Fruit fly (Drosophila melanogaster) whole organism, wandering third instar larva: ENCODE data around the gene raw.

ENCODE experiments used
- HLH106 ChIP-seq: fragments of 200-800 bp; optimal IDR thresholded peaks from 3 replicates; lab custom pipeline; 2019; ENCODE audit warnings: missing biosample characterization, mild to moderate bottlenecking, missing genetic modification characterization, moderate library complexity
- Hnf4 ChIP-seq: fragments of 200-800 bp; sonication (Bioruptor generic); optimal IDR thresholded peaks from 2 replicates; lab custom pipeline; 2016; ENCODE audit warnings: missing biosample characterization, mild to moderate bottlenecking, missing genetic modification characterization
- Hr78 ChIP-seq: fragments of >200 bp; optimal IDR thresholded peaks from 2 replicates; lab custom pipeline; 2017; ENCODE audit warnings: missing biosample characterization, missing genetic modification characterization
- Hr83 ChIP-seq: fragments of 200-300 bp; sonication (Bioruptor generic); optimal IDR thresholded peaks from 2 replicates; lab custom pipeline; 2016; ENCODE audit warnings: missing biosample characterization, mild to moderate bottlenecking, missing genetic modification characterization, moderate library complexity; ENCODE audit not compliant: poor library complexity, severe bottlenecking
- Myc ChIP-seq: fragments of >200 bp; optimal IDR thresholded peaks from 2 replicates; lab custom pipeline; 2017
- OdsH ChIP-seq: fragments of 200-800 bp; sonication (Bioruptor generic); optimal IDR thresholded peaks from 2 replicates; lab custom pipeline; 2016; ENCODE audit warnings: missing biosample characterization, mild to moderate bottlenecking, missing genetic modification characterization
- Rel ChIP-seq, 2 experiments: fragments of 200-800 bp; sonication (Bioruptor generic) in 1 of 2; optimal IDR thresholded peaks; 2 replicates in 1 of 2; 3 replicates in 1 of 2; lab custom pipeline; 2016 to 2019; ENCODE audit warnings: mild to moderate bottlenecking in 2 of 2, missing biosample characterization in 2 of 2, missing genetic modification characterization in 2 of 2, moderate library complexity in 1 of 2
- Vsx2 ChIP-seq: fragments of 200-300, 225-300 bp; sonication (Bioruptor generic); optimal IDR thresholded peaks from 2 replicates; lab custom pipeline; 2018; ENCODE audit warnings: missing biosample characterization, missing genetic modification characterization; ENCODE audit not compliant: partially characterized antibody
- foxo ChIP-seq, 2 experiments: fragments of 200-800 bp; sonication (Bioruptor generic); optimal IDR thresholded peaks; 2 replicates in 1 of 2; 3 replicates in 1 of 2; lab custom pipeline; 2016 to 2017; ENCODE audit warnings: missing biosample characterization in 2 of 2, missing genetic modification characterization in 2 of 2
- lola ChIP-seq: fragments of >200 bp; optimal IDR thresholded peaks from 2 replicates; lab custom pipeline; 2017; ENCODE audit warnings: missing biosample characterization, missing genetic modification characterization
- usp ChIP-seq: fragments of >200 bp; optimal IDR thresholded peaks from 2 replicates; lab custom pipeline; 2017; ENCODE audit warnings: missing biosample characterization, missing genetic modification characterization

DNA sequence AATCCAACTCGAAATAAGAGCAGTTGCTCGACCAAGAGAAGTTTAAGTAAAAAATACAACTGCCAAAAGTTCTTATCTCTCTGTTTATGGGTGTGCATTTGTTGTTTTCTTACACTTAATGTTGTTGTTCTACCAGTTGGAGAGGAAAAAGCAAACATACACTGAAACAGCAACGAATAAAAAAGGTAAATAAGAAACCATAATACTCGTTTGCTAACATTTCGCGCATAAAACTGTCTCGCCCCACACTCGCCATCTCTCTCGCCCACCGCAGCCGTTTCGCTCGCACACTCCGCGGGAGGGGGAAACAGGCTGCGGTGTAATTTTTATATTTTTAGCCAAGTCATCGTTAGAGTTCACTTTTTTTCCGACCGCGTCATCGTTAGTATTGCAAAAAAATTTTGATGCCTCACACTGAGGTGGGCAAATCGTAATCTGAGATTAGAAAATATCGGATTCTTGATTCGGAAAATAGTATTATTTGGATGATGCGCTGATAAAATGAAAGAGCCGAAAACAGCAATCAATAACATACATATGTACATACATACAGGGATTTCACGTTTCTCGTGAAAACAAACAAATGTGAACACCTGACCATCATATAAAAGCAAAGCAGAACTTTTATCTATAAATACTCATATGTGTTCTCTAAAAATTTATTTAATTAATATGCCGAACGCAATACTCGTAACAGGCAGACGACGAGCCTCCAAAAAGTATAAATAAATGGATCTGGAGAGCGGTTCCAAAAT lies 47.9 kb downstream of the raw start:
- TF ChIP-seq HLH106 (tag; lab: Kevin White, UChicago) (peak; percentile 36), Rel (GFP tag; optimal IDR thresholded peaks at IDR 0.05; lab: Kevin White, UChicago) (no peak), Rel (tag; optimal IDR thresholded peaks at IDR 0.05; lab: Kevin White, UChicago) (peak; percentile 63), lola (GFP tag; lab: Kevin White, UChicago) (no peak), Hr83 (GFP tag; lab: Kevin White, UChicago) (peak; percentile 78), Myc (lab: Kevin White, UChicago) (no peak), usp (GFP tag; lab: Kevin White, UChicago) (no peak), OdsH (peak; percentile 72), Hnf4 (GFP tag; lab: Kevin White, UChicago) (peak; percentile 87), Vsx2 (GFP tag; lab: Kevin White, UChicago) (peak; percentile 63), Hr78 (GFP tag; lab: Kevin White, UChicago) (no peak), foxo (GFP tag; optimal IDR thresholded peaks at IDR 0.05; lab: Kevin White, UChicago) (peak in 1 of 2 experiments; percentile 62)
